Worm (Caenorhabditis elegans) whole organism, L2 larva: ENCODE data around the gene mdt-15.
A peak's percentile ranks its signal among the peaks of the same experiment; 100 is the strongest.

Source experiments
- C34F6.9 ChIP-seq: fragments of 150-350 bp; optimal IDR thresholded peaks from 2 replicates; lab custom pipeline; 2014; ENCODE audit warnings: missing biosample characterization, missing genetic modification characterization
- F13H6.1 ChIP-seq: sonication (generic microtip); optimal IDR thresholded peaks from 2 replicates; lab custom pipeline; 2016; ENCODE audit warnings: missing genetic modification characterization, missing compliant biosample characterization
- R02D3.7 ChIP-seq: fragments of 150-350 bp; optimal IDR thresholded peaks from 2 replicates; lab custom pipeline; 2014; ENCODE audit warnings: missing biosample characterization, missing genetic modification characterization
- Y55F3AM.14 ChIP-seq: fragments of 200-800 bp; sonication (Bioruptor generic); optimal IDR thresholded peaks from 2 replicates; lab custom pipeline; 2018; ENCODE audit warnings: mild to moderate bottlenecking, missing genetic modification characterization, missing compliant biosample characterization
- ZK546.5 ChIP-seq: sonication (generic microtip); optimal IDR thresholded peaks from 2 replicates; lab custom pipeline; 2017; ENCODE audit warnings: missing biosample characterization, missing genetic modification characterization
- aly-2 ChIP-seq: fragments of 150-350 bp; optimal IDR thresholded peaks from 2 replicates; lab custom pipeline; 2014; ENCODE audit warnings: missing biosample characterization, missing genetic modification characterization
- blmp-1 ChIP-seq: sonication (generic microtip); optimal IDR thresholded peaks from 2 replicates; lab custom pipeline; 2017; ENCODE audit warnings: missing genetic modification characterization, mild to moderate bottlenecking, missing compliant biosample characterization, antibody characterized with exemption, moderate library complexity; ENCODE audit not compliant: insufficient read depth
- ceh-82 ChIP-seq: fragments of 150-350 bp; optimal IDR thresholded peaks from 2 replicates; lab custom pipeline; 2014; ENCODE audit warnings: missing biosample characterization, missing genetic modification characterization
- crh-2 ChIP-seq: sonication (generic microtip); optimal IDR thresholded peaks from 2 replicates; lab custom pipeline; 2017; ENCODE audit warnings: missing biosample characterization, missing genetic modification characterization
- dmd-4 ChIP-seq: sonication (generic microtip); optimal IDR thresholded peaks from 2 replicates; lab custom pipeline; 2017; ENCODE audit warnings: missing biosample characterization, missing genetic modification characterization
- egl-27 ChIP-seq: sonication (generic microtip); optimal IDR thresholded peaks from 3 replicates; lab custom pipeline; 2017; ENCODE audit warnings: missing biosample characterization, missing genetic modification reagents, missing genetic modification characterization
- elt-1 ChIP-seq: fragments of 150-350 bp; optimal IDR thresholded peaks from 2 replicates; lab custom pipeline; 2014; ENCODE audit warnings: missing biosample characterization, missing genetic modification characterization
- elt-3 ChIP-seq: sonication (generic microtip); optimal IDR thresholded peaks from 2 replicates; lab custom pipeline; 2017; ENCODE audit warnings: missing biosample characterization, missing genetic modification characterization
- fos-1 ChIP-seq: fragments of 150-350 bp; optimal IDR thresholded peaks from 2 replicates; lab custom pipeline; 2014; ENCODE audit warnings: missing biosample characterization, missing genetic modification characterization
- gmeb-1 ChIP-seq: fragments of 150-350 bp; optimal IDR thresholded peaks from 2 replicates; lab custom pipeline; 2014; ENCODE audit warnings: missing biosample characterization, missing genetic modification characterization
- lin-11 ChIP-seq: fragments of 150-350 bp; sonication (generic microtip); optimal IDR thresholded peaks from 2 replicates; lab custom pipeline; 2014; ENCODE audit warnings: missing biosample characterization, missing genetic modification characterization, inconsistent platforms, mixed read lengths
- lin-13 ChIP-seq: fragments of 150-350 bp; optimal IDR thresholded peaks from 2 replicates; lab custom pipeline; 2014; ENCODE audit warnings: missing biosample characterization, missing genetic modification reagents, missing genetic modification characterization
- lin-39 ChIP-seq: fragments of 150-350 bp; optimal IDR thresholded peaks from 2 replicates; lab custom pipeline; 2014; ENCODE audit warnings: missing biosample characterization, missing genetic modification reagents, missing genetic modification characterization
- lsy-2 ChIP-seq, 2 experiments: fragments of 150-350 bp in 1 of 2; sonication (generic microtip) in 1 of 2; optimal IDR thresholded peaks; 2 replicates each; lab custom pipeline; 2014 to 2017; ENCODE audit warnings: missing biosample characterization in 2 of 2, missing genetic modification characterization in 2 of 2
- mab-5 ChIP-seq: fragments of 150-350 bp; optimal IDR thresholded peaks from 2 replicates; lab custom pipeline; 2014; ENCODE audit warnings: missing biosample characterization, missing genetic modification characterization
- mbf-1 ChIP-seq: sonication (generic microtip); optimal IDR thresholded peaks from 2 replicates; lab custom pipeline; 2017; ENCODE audit warnings: missing biosample characterization, missing genetic modification characterization
- nhr-10 ChIP-seq: sonication (generic microtip); optimal IDR thresholded peaks from 2 replicates; lab custom pipeline; 2017; ENCODE audit warnings: missing biosample characterization, missing genetic modification characterization
- nhr-11 ChIP-seq: fragments of 150-350 bp; optimal IDR thresholded peaks from 2 replicates; lab custom pipeline; 2014; ENCODE audit warnings: missing biosample characterization, missing genetic modification characterization
- nhr-12 ChIP-seq: fragments of 150-350 bp; optimal IDR thresholded peaks from 2 replicates; lab custom pipeline; 2014; ENCODE audit warnings: missing biosample characterization, missing genetic modification characterization
- nhr-129 ChIP-seq: fragments of 150-350 bp; optimal IDR thresholded peaks from 2 replicates; lab custom pipeline; 2014; ENCODE audit warnings: missing biosample characterization, missing genetic modification characterization
- nhr-21 ChIP-seq: fragments of 150-350 bp; optimal IDR thresholded peaks from 2 replicates; lab custom pipeline; 2014; ENCODE audit warnings: missing biosample characterization, missing genetic modification characterization
- nhr-23 ChIP-seq: fragments of 150-350 bp; optimal IDR thresholded peaks from 2 replicates; lab custom pipeline; 2014; ENCODE audit warnings: missing biosample characterization, missing genetic modification reagents, missing genetic modification characterization
- nhr-25 ChIP-seq: fragments of 150-350 bp; sonication (generic microtip); optimal IDR thresholded peaks from 3 replicates; lab custom pipeline; 2014; ENCODE audit warnings: missing biosample characterization, missing genetic modification characterization
- nhr-77 ChIP-seq: fragments of 150-350 bp; optimal IDR thresholded peaks from 2 replicates; lab custom pipeline; 2014; ENCODE audit warnings: missing biosample characterization, missing genetic modification characterization
- peb-1 ChIP-seq: fragments of 150-350 bp; optimal IDR thresholded peaks from 2 replicates; lab custom pipeline; 2014; ENCODE audit warnings: missing biosample characterization, missing genetic modification characterization
- skn-1 ChIP-seq: sonication (generic microtip); optimal IDR thresholded peaks from 2 replicates; lab custom pipeline; 2017; ENCODE audit warnings: missing biosample characterization, missing genetic modification characterization
- sma-3 ChIP-seq: sonication (generic microtip); optimal IDR thresholded peaks from 2 replicates; lab custom pipeline; 2016; ENCODE audit warnings: missing genetic modification reagents, missing genetic modification characterization, missing compliant biosample characterization
- sma-9 ChIP-seq, 2 experiments: fragments of 150-350 bp in 1 of 2; sonication (generic microtip) in 1 of 2; optimal IDR thresholded peaks; 2 replicates each; lab custom pipeline; 2014 to 2016; ENCODE audit warnings: missing genetic modification characterization in 2 of 2, mild to moderate bottlenecking in 1 of 2, missing biosample characterization in 1 of 2, missing compliant biosample characterization in 1 of 2, missing genetic modification reagents in 1 of 2, moderate library complexity in 1 of 2
- snpc-4 ChIP-seq: fragments of 150-350 bp; optimal IDR thresholded peaks from 2 replicates; lab custom pipeline; 2014; ENCODE audit warnings: missing biosample characterization, missing genetic modification characterization
- unc-39 ChIP-seq: fragments of 150-350 bp; optimal IDR thresholded peaks from 2 replicates; lab custom pipeline; 2014; ENCODE audit warnings: missing biosample characterization, missing genetic modification characterization
- unc-62 ChIP-seq: fragments of 150-350 bp; optimal IDR thresholded peaks from 2 replicates; lab custom pipeline; 2014; ENCODE audit warnings: missing biosample characterization, missing genetic modification reagents, missing genetic modification characterization
- zag-1 ChIP-seq: fragments of 150-350 bp; optimal IDR thresholded peaks from 2 replicates; lab custom pipeline; 2014; ENCODE audit warnings: missing biosample characterization, missing genetic modification characterization
- ztf-1 ChIP-seq: fragments of 200-800 bp; sonication (Bioruptor generic); conservative IDR thresholded peaks from 2 replicates; pipeline ENCODE4 v1.3.6; 2022; ENCODE audit warnings: missing genetic modification characterization, missing compliant biosample characterization
- ztf-4 ChIP-seq: fragments of 150-350 bp; optimal IDR thresholded peaks from 2 replicates; lab custom pipeline; 2014; ENCODE audit warnings: missing biosample characterization, missing genetic modification characterization

The mdt-15 gene

DNA sequence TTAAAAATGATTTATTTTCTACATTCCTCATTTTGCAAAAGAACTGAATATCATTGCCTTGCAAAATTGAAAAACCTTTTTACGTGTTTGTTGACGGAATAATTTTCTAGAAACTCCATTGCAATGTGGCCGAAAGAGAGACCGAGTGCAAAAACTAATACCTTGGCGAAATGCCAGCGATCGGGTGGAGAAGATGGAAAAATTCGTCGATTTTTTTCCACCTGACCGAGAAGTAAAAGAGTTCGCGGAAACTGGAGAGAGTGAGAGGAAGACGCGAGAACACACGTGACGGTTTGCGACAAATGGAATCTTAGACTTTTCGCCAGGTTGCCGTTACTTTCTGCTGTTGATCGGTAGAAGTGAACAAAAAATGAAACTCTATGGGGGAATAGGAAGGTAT is 8.1 kb upstream of the mdt-15 start (continued):
- TF ChIP-seq sma-9 (GFP tag; optimal IDR thresholded peaks at IDR 0.05; lab: Kevin White, UChicago) (peak; percentile 73), sma-9 (tag; optimal IDR thresholded peaks at IDR 0.05; lab: Kevin White, UChicago) (no peak), unc-39 (tag; lab: Kevin White, UChicago) (no peak), lsy-2 (tag; optimal IDR thresholded peaks at IDR 0.05; lab: Kevin White, UChicago) (peak in 1 of 2 experiments; percentile 52), nhr-77 (tag; lab: Kevin White, UChicago) (no peak), nhr-25 (tag; lab: Kevin White, UChicago) (peak; percentile 63), fos-1 (tag; lab: Kevin White, UChicago) (peak; percentile 19), mab-5 (tag; lab: Kevin White, UChicago) (no peak), aly-2 (tag; lab: Kevin White, UChicago) (no peak), zag-1 (tag; lab: Kevin White, UChicago) (no peak), elt-3 (tag; lab: Kevin White, UChicago) (no peak), gmeb-1 (tag; lab: Kevin White, UChicago) (peak; percentile 32), blmp-1 (tag; lab: Kevin White, UChicago) (peak; percentile 48), ZK546.5 (tag; lab: Kevin White, UChicago) (no peak), skn-1 (tag; lab: Kevin White, UChicago) (no peak)

DNA sequence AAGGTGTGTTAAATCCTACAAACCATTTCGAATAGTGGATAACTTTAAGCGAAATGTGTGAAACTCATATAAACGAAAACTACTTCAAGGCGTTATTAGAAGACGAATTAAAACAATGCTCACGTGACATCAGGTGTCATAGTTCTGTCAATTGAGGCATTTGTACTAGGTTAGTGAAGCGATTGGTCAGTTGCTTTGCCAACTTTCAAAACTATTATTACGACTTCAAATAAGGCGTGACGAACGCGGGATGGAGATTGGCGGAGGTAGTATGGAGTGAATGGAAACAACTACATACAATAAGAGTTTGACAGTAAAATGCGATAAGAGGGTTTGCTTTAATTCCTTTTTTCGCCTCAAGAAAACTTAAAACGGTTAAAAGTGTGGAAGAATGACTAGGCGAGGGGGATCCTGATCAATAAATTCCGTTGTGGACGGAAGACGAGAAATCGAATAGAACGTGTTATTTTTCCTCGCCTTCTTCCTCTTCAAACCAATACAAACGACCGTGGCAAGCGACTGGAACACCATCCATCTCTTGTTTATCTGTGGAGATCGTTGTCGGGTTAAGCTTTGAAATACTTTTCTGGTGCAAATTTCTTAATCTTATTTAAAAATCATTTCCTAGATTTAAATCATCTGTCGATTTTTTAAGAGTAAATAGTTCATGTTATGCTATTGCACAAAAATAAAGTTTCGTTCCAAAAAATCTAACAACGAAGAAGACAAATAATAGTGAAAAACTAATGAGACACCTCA is 7.4 kb upstream of the mdt-15 start:
- no peak for TF ChIP-seq dmd-4 (tag; lab: Kevin White, UChicago)
- TF ChIP-seq gmeb-1 (tag; lab: Kevin White, UChicago), result peak; percentile 28
- TF ChIP-seq, all 48 proteins: peak for 1

DNA sequence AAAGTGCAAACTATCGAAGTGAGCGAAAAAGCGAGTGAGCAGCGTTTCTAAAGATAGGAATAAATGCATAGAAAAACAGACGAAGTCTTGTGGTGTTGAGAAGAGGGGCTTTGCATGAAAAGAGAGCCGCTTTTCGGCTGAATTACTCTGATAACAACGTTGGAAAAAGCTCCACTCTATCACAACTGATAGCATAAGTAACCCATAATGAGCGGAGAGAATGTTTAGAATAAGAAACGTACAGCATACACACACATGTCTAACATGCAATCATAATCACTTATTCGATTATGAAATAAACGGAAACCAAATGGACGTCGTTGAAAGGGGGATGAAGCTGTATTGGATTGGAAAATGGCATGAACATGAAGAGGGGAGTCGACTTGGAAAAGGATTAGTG is 6.7 kb upstream of the mdt-15 start:
- TF ChIP-seq mbf-1 (tag; lab: Kevin White, UChicago) (no peak), nhr-11 (tag; lab: Kevin White, UChicago) (no peak), sma-9 (GFP tag; optimal IDR thresholded peaks at IDR 0.05; lab: Kevin White, UChicago) (peak; percentile 5), sma-9 (tag; optimal IDR thresholded peaks at IDR 0.05; lab: Kevin White, UChicago) (no peak), fos-1 (tag; lab: Kevin White, UChicago) (peak; percentile 40), nhr-12 (no peak)

DNA sequence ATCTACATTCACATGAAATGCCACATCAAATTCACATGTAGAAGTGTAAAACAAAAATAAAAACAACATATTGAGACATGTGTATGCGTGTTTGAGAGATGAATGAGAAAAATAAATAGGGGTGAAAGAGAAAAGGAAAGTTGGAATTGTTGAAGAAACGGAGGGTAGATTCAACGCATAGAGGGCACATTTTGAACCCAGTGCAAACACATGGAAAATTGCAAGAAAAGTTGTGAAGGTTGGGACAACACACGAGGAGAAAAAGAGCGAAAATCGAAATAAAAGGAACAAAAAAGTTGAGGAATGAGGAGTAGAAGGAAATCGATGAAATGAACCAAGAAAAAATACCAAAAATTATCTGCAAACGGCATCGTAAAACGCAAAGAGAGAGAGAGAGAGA is 6.0 kb upstream of the mdt-15 start:
- TF ChIP-seq nhr-23 (tag; lab: Kevin White, UChicago), result no peak
- TF ChIP-seq sma-9 (GFP tag; optimal IDR thresholded peaks at IDR 0.05; lab: Kevin White, UChicago), result peak; percentile 6
- no peak for TF ChIP-seq sma-9 (tag; optimal IDR thresholded peaks at IDR 0.05; lab: Kevin White, UChicago)
- peak; percentile 16 for TF ChIP-seq C34F6.9 (tag; lab: Kevin White, UChicago)
- no peak for TF ChIP-seq sma-3 (GFP tag; lab: Kevin White, UChicago)

ce11 chrIII:5839147-5839546 is 5.6 kb upstream of the mdt-15 start:
- TF ChIP-seq ztf-1 (GFP tag; lab: Robert Waterston, UW) (no peak), sma-3 (GFP tag; lab: Kevin White, UChicago) (no peak), nhr-23 (tag; lab: Kevin White, UChicago) (no peak), zag-1 (tag; lab: Kevin White, UChicago) (no peak), aly-2 (tag; lab: Kevin White, UChicago) (no peak), crh-2 (tag; lab: Kevin White, UChicago) (peak; percentile 25), egl-27 (tag; lab: Kevin White, UChicago) (peak; percentile 59), dmd-4 (tag; lab: Kevin White, UChicago) (no peak), C34F6.9 (tag; lab: Kevin White, UChicago) (no peak), fos-1 (tag; lab: Kevin White, UChicago) (peak; percentile 41), ztf-4 (no peak), unc-62 (GFP tag; lab: Kevin White, UChicago) (no peak), lsy-2 (tag; optimal IDR thresholded peaks at IDR 0.05; lab: Kevin White, UChicago) (peak in 1 of 2 experiments; percentile 32), F13H6.1 (no peak), peb-1 (tag; lab: Kevin White, UChicago) (no peak), skn-1 (tag; lab: Kevin White, UChicago) (peak; percentile 3), lin-39 (no peak), sma-9 (GFP tag; optimal IDR thresholded peaks at IDR 0.05; lab: Kevin White, UChicago) (peak; percentile 61), sma-9 (tag; optimal IDR thresholded peaks at IDR 0.05; lab: Kevin White, UChicago) (no peak), gmeb-1 (tag; lab: Kevin White, UChicago) (peak; percentile 46), ceh-82 (no peak), nhr-77 (tag; lab: Kevin White, UChicago) (no peak), mab-5 (tag; lab: Kevin White, UChicago) (no peak), lin-11 (tag; lab: Kevin White, UChicago) (no peak), nhr-21 (tag; lab: Kevin White, UChicago) (no peak), R02D3.7 (tag; lab: Kevin White, UChicago) (no peak), ZK546.5 (tag; lab: Kevin White, UChicago) (no peak), elt-1 (tag; lab: Kevin White, UChicago) (no peak), Y55F3AM.14 (GFP tag; lab: Kevin White, UChicago) (no peak), nhr-10 (no peak), lin-13 (GFP tag; lab: Kevin White, UChicago) (no peak), nhr-129 (tag; lab: Kevin White, UChicago) (peak; percentile 26), elt-3 (tag; lab: Kevin White, UChicago) (no peak), blmp-1 (tag; lab: Kevin White, UChicago) (peak; percentile 49), snpc-4 (tag; lab: Kevin White, UChicago) (no peak)
